Worm (Caenorhabditis elegans): ENCODE results near the gene rsp-5.

DNA sequence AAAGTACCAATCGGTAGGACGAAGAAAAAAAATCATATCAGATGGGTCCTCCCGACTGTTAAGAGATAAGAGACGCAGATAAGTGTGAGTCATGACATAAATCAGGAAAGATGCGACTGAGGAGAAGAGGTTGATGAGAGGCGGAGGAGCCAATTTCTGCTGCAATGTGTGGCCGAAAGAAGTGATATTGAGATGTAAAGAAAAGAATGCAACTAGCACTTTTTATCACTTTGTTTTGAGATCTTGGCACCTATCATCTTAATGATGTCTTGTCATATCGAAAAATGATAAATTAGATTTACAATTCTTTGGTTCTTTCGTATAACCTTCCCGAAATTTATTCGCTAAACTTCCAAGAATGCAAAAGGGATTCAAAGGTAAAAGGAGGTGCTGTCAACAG, 7.9 kb upstream of the rsp-5 start, which contains the start of gene del-10:
- TF ChIP-seq zag-1 (tag; optimal IDR thresholded peaks at IDR 0.05) (no peak), egl-27 (tag; optimal IDR thresholded peaks at IDR 0.05) (no peak), pha-4 (tag; optimal IDR thresholded peaks at IDR 0.05) (no peak), lin-15B (tag; optimal IDR thresholded peaks at IDR 0.05) (no peak), nhr-237 (tag; optimal IDR thresholded peaks at IDR 0.05) (no peak), unc-39 (tag; optimal IDR thresholded peaks at IDR 0.05) (no peak), ZK546.5 (tag; optimal IDR thresholded peaks at IDR 0.05) (no peak), ztf-11 (tag; optimal IDR thresholded peaks at IDR 0.05) (no peak), nhr-76 (tag; optimal IDR thresholded peaks at IDR 0.05) (no peak), nfya-1 (tag; optimal IDR thresholded peaks at IDR 0.05; ENCODE audit: insufficient read depth) (no peak), lin-39 (tag; optimal IDR thresholded peaks at IDR 0.05) (no peak), aly-2 (tag; optimal IDR thresholded peaks at IDR 0.05) (no peak), jun-1 (tag; optimal IDR thresholded peaks at IDR 0.05) (no peak)
